Worm (Caenorhabditis elegans): ENCODE data around the gene nhr-227.

nhr-227 gene

DNA sequence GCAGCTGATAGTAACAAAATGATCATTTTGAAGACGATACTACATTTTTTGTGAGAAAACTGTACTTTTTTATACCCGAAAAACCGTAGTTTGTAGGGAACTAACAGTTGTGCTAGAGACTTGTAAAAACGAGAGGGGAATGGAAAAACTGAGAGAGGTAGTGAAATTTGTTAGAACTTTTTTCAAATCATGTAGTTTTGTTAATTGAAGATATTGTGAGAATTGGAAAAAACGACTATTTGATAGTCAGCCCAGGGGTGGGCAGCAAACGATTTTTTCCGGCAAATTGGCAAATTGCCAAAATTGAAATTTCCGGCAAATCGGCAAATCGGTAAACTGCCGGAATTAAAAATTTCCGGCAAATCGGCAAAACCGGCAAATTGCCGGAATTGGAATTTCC, 35.9 kb upstream of the nhr-227 start, which contains the start of gene cyp-33C6:
Gene cyp-33C6, minus strand, starts transcription at position 101 of the 400 bp plus-strand sequence.
- TF ChIP-seq F16B12.6 (tag; optimal IDR thresholded peaks at IDR 0.05) (no peak), fos-1 (tag; optimal IDR thresholded peaks at IDR 0.05) (no peak), lir-3 (tag; optimal IDR thresholded peaks at IDR 0.05; ENCODE audit: poor library complexity) (no peak), snpc-4 (tag; optimal IDR thresholded peaks at IDR 0.05) (no peak), lin-15B (tag; optimal IDR thresholded peaks at IDR 0.05) (no peak)

DNA sequence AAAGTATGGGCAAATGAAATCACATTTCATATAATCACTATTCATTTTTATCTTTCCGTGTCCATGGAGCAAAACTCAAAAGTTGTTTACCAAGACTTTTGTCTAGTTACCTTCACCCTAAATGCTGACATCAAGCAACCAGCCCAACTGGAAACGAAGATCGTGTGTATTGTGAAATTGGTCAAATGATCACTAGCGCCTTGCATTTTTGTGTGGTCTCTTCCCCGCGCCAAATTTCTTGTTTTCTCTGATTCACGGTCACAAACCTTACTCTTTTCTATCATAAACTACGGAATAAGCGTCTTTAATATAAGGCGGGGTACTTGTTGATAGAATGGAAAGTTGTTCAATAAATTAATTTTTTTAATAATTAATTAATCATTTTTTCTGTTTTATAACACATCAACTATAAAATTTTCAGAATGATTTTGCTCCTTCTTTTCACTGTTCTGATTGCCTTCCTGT, 35.1 kb upstream of the nhr-227 start, which contains the start of gene cyp-33C7:
Gene cyp-33C7, plus strand, starts transcription at position 415 of the 465 bp plus-strand sequence.
- peak; percentile 59 for TF ChIP-seq nhr-71 (tag; optimal IDR thresholded peaks at IDR 0.05)
- no peak for TF ChIP-seq lin-39 (tag; optimal IDR thresholded peaks at IDR 0.05)
- peak; percentile 20 for TF ChIP-seq blmp-1 (tag; optimal IDR thresholded peaks at IDR 0.05)
- no peak for TF ChIP-seq zag-1 (tag; optimal IDR thresholded peaks at IDR 0.05)
- TF ChIP-seq tbx-2 (tag; optimal IDR thresholded peaks at IDR 0.05): peak; percentile 14
- TF ChIP-seq lin-35 (GFP tag; optimal IDR thresholded peaks at IDR 0.05): peak in 1 of 2 experiments; percentile 75
- TF ChIP-seq unc-30 (tag; optimal IDR thresholded peaks at IDR 0.05): no peak
- TF ChIP-seq grh-1 (GFP tag; IDR thresholded peaks at IDR 0.05): no peak
- TF ChIP-seq lsy-2 (tag; optimal IDR thresholded peaks at IDR 0.05): peak; percentile 19 to 23
- TF ChIP-seq mep-1 (tag; optimal IDR thresholded peaks at IDR 0.05): peak; percentile 19
- TF ChIP-seq nhr-20 (tag; optimal IDR thresholded peaks at IDR 0.05): peak; percentile 89
- no peak for TF ChIP-seq fkh-4 (tag; optimal IDR thresholded peaks at IDR 0.05; ENCODE audit: borderline replicate concordance)
- TF ChIP-seq unc-98 (GFP tag; IDR thresholded peaks at IDR 0.05): no peak
- TF ChIP-seq lin-13 (GFP tag; optimal IDR thresholded peaks at IDR 0.05): no peak
- TF ChIP-seq egl-27 (tag; optimal IDR thresholded peaks at IDR 0.05): no peak
- no peak for TF ChIP-seq efl-3 (GFP tag; optimal IDR thresholded peaks at IDR 0.05)
- TF ChIP-seq F16B12.6 (tag; optimal IDR thresholded peaks at IDR 0.05): no peak
- no peak for TF ChIP-seq pag-3 (tag; optimal IDR thresholded peaks at IDR 0.05; ENCODE audit: borderline replicate concordance, insufficient read depth)
- peak in 1 of 3 experiments; percentile 26 for TF ChIP-seq ceh-82 (tag; optimal IDR thresholded peaks at IDR 0.05)
- no peak for TF ChIP-seq ets-5 (GFP tag; IDR thresholded peaks at IDR 0.05)
- TF ChIP-seq unc-130 (tag; optimal IDR thresholded peaks at IDR 0.05): no peak
- TF ChIP-seq ceh-8 (GFP tag; optimal IDR thresholded peaks at IDR 0.05): no peak
- no peak for TF ChIP-seq ces-1 (GFP tag; optimal IDR thresholded peaks at IDR 0.05)
- TF ChIP-seq alr-1 (tag; optimal IDR thresholded peaks at IDR 0.05; ENCODE audit: borderline replicate concordance): no peak
- no peak for TF ChIP-seq ceh-88 (GFP tag; IDR thresholded peaks at IDR 0.05)
- peak; percentile 46 for TF ChIP-seq jun-1 (tag; optimal IDR thresholded peaks at IDR 0.05)
- peak; percentile 36 for TF ChIP-seq nhr-90 (tag; optimal IDR thresholded peaks at IDR 0.05; ENCODE audit: poor library complexity)
- TF ChIP-seq elt-3 (tag; optimal IDR thresholded peaks at IDR 0.05): peak in 1 of 6 experiments; percentile 37
- no peak for TF ChIP-seq unc-86 (tag; optimal IDR thresholded peaks at IDR 0.05)
- TF ChIP-seq aha-1 (tag; optimal IDR thresholded peaks at IDR 0.05): no peak
- TF ChIP-seq dpl-1 (GFP tag; optimal IDR thresholded peaks at IDR 0.05): peak in 2 of 3 experiments; percentile 11 to 33
- TF ChIP-seq sox-4 (tag; optimal IDR thresholded peaks at IDR 0.05): no peak
- TF ChIP-seq lir-3 (tag; optimal IDR thresholded peaks at IDR 0.05; ENCODE audit: poor library complexity): no peak
- TF ChIP-seq nhr-12 (tag; optimal IDR thresholded peaks at IDR 0.05): no peak
- TF ChIP-seq skn-1 (tag; optimal IDR thresholded peaks at IDR 0.05): peak; percentile 81
- peak; percentile 25 for TF ChIP-seq C16A3.4 (tag; optimal IDR thresholded peaks at IDR 0.05)
- TF ChIP-seq fos-1 (tag; optimal IDR thresholded peaks at IDR 0.05): no peak
- TF ChIP-seq fkh-8 (tag; optimal IDR thresholded peaks at IDR 0.05): peak; percentile 2
- peak; percentile 88 for TF ChIP-seq lin-14 (GFP tag; optimal IDR thresholded peaks at IDR 0.05)
- peak in 1 of 2 experiments; percentile 50 for TF ChIP-seq mdl-1 (tag; optimal IDR thresholded peaks at IDR 0.05)
- no peak for TF ChIP-seq Y116A8C.19 (tag; optimal IDR thresholded peaks at IDR 0.05; ENCODE audit: borderline replicate concordance)
- no peak for TF ChIP-seq pqm-1 (tag; optimal IDR thresholded peaks at IDR 0.05)
- TF ChIP-seq elt-2 (tag; optimal IDR thresholded peaks at IDR 0.05): peak; percentile 75
- TF ChIP-seq snu-23 (GFP tag; optimal IDR thresholded peaks at IDR 0.05): peak; percentile 33
- no peak for TF ChIP-seq snpc-4 (tag; optimal IDR thresholded peaks at IDR 0.05)
- peak in 1 of 2 experiments; percentile 29 for TF ChIP-seq efl-1 (optimal IDR thresholded peaks at IDR 0.05)
- TF ChIP-seq efl-1 (GFP tag; optimal IDR thresholded peaks at IDR 0.05 in 1 of 2): peak in 1 of 2 experiments; percentile 52

Data from whole organism, L1 larva.